Worm (Caenorhabditis elegans): ENCODE measurements around the gene fbxa-72.

fbxa-72 gene

DNA sequence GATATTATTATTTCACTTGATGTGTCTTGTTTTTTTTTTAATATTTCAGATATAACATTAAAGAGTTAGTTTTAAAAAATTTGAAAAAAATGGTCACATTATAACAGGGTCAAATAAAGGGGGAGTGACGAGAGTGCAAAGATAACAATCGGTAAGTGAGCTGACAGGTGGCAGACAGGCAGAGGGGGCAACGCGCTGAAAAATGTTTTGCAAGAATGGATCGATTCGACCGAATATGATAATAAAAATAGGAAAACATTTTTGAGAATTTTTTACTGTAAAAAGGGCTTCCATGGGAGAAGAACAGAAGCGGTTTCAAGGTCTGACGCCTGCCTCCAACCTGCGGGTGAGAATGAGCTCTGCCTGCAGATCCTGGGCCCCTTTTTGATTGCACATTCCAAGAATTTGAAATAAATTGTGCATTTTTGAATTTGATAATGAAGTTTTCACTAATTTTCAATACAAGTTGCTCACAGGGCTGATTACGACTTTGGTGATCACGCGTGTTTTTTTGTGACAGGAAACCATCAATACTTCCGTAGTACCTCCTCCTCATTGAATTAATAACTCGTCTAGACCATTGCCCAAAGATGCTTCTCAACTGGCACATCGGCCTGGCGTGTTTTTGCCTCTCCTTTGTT is 23.1 kb upstream of the fbxa-72 start, which contains the start of the genes ugt-29 and srx-5:
TSS of gene ugt-29 (minus strand) at position 101 of the 641 bp plus-strand sequence.
TSS of gene srx-5 (plus strand) at position 591 of the 641 bp plus-strand sequence.
- TF ChIP-seq hlh-17 (GFP tag; optimal IDR thresholded peaks at IDR 0.05; ENCODE audit: borderline replicate concordance) (no peak), vab-15 (tag; optimal IDR thresholded peaks at IDR 0.05) (no peak), jun-1 (tag; optimal IDR thresholded peaks at IDR 0.05) (no peak), unc-98 (GFP tag; IDR thresholded peaks at IDR 0.05) (no peak), mep-1 (tag; optimal IDR thresholded peaks at IDR 0.05) (no peak), ceh-8 (GFP tag; optimal IDR thresholded peaks at IDR 0.05) (no peak), nhr-84 (tag; optimal IDR thresholded peaks at IDR 0.05) (no peak), ztf-11 (tag; optimal IDR thresholded peaks at IDR 0.05) (no peak), nhr-28 (tag; optimal IDR thresholded peaks at IDR 0.05) (no peak)

ce11 chrV:699051-699450 is 22.5 kb upstream of the fbxa-72 start:
- TF ChIP-seq mef-2 (tag; optimal IDR thresholded peaks at IDR 0.05): no peak

DNA sequence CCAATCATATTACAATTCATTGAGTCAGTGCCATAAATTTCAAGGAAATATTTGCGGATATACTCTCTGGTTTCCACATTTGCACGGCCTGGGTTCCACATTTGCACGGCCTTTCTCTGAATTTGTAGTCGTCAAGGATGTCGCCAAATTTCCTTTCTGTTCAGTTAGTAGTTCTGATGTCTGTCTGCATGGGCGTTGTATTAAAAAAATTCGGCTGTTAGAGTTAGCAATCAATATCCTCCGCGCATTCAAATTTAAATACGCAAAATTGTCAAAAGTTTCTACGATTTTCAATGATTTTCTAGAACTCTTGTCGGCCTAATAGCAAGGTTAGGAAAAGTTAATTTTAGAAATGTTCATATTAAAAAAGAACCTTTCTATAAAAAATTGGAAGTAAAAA is 19.4 kb upstream of the fbxa-72 start, which contains the start of gene srj-52:
TSS of gene srj-52 (minus strand) at position 101 of the 400 bp plus-strand sequence.
- TF ChIP-seq elt-2 (tag; optimal IDR thresholded peaks at IDR 0.05) (no peak), C34B4.2 (tag; optimal IDR thresholded peaks at IDR 0.05) (no peak), nhr-47 (tag; optimal IDR thresholded peaks at IDR 0.05) (no peak), nhr-71 (tag; optimal IDR thresholded peaks at IDR 0.05) (no peak), lin-14 (GFP tag; optimal IDR thresholded peaks at IDR 0.05) (no peak), tbx-2 (tag; optimal IDR thresholded peaks at IDR 0.05) (no peak), xbp-1 (tag; optimal IDR thresholded peaks at IDR 0.05) (no peak), tlp-1 (tag; optimal IDR thresholded peaks at IDR 0.05) (no peak), sptf-1 (tag; optimal IDR thresholded peaks at IDR 0.05) (no peak), ceh-88 (GFP tag; IDR thresholded peaks at IDR 0.05) (no peak), dpl-1 (GFP tag; optimal IDR thresholded peaks at IDR 0.05) (no peak), dsc-1 (tag; optimal IDR thresholded peaks at IDR 0.05) (no peak), nhr-20 (tag; optimal IDR thresholded peaks at IDR 0.05) (no peak), swsn-7 (tag; optimal IDR thresholded peaks at IDR 0.05) (no peak), grh-1 (GFP tag; IDR thresholded peaks at IDR 0.05) (no peak), nhr-19 (GFP tag; conservative IDR thresholded peaks at IDR 0.05) (no peak), F16B12.6 (tag; optimal IDR thresholded peaks at IDR 0.05) (no peak), aly-2 (tag; optimal IDR thresholded peaks at IDR 0.05) (no peak), nhr-76 (tag; optimal IDR thresholded peaks at IDR 0.05) (no peak), vab-15 (tag; optimal IDR thresholded peaks at IDR 0.05) (no peak)

ce11 chrV:694625-695024 is 18.1 kb upstream of the fbxa-72 start, which contains the start of gene srj-53:
Gene srj-53 (minus strand): TSS chrV:694725.
- TF ChIP-seq fkh-8 (tag; optimal IDR thresholded peaks at IDR 0.05) (no peak), elt-2 (tag; optimal IDR thresholded peaks at IDR 0.05) (no peak), ets-5 (GFP tag; IDR thresholded peaks at IDR 0.05) (no peak), jun-1 (tag; optimal IDR thresholded peaks at IDR 0.05) (no peak), dsc-1 (tag; optimal IDR thresholded peaks at IDR 0.05) (no peak), mep-1 (tag; optimal IDR thresholded peaks at IDR 0.05) (no peak), grh-1 (GFP tag; IDR thresholded peaks at IDR 0.05) (no peak), unc-86 (tag; optimal IDR thresholded peaks at IDR 0.05) (no peak), tbx-2 (tag; optimal IDR thresholded peaks at IDR 0.05) (no peak), ces-1 (GFP tag; optimal IDR thresholded peaks at IDR 0.05) (no peak), C04F5.9 (tag; optimal IDR thresholded peaks at IDR 0.05) (no peak), unc-98 (GFP tag; IDR thresholded peaks at IDR 0.05) (no peak), lin-14 (GFP tag; optimal IDR thresholded peaks at IDR 0.05) (no peak), nhr-90 (tag; optimal IDR thresholded peaks at IDR 0.05; ENCODE audit: poor library complexity) (no peak), tlp-1 (tag; optimal IDR thresholded peaks at IDR 0.05) (no peak), nhr-12 (tag; optimal IDR thresholded peaks at IDR 0.05) (no peak), zag-1 (tag; optimal IDR thresholded peaks at IDR 0.05) (no peak), nhr-85 (tag) (no peak), C34B4.2 (tag; optimal IDR thresholded peaks at IDR 0.05) (no peak)

Data from whole organism, L1 larva.